Fruit fly (Drosophila melanogaster) whole organism, wandering third instar larva: ENCODE data around the gene CG43329.

Source experiments
- CG32264 ChIP-seq: fragments of 200-800 bp; sonication (Bioruptor generic); optimal IDR thresholded peaks from 2 replicates; lab custom pipeline; 2016; ENCODE audit warnings: missing biosample characterization, missing genetic modification characterization
- GATAd ChIP-seq: sonication (Bioruptor generic); optimal IDR thresholded peaks from 2 replicates; lab custom pipeline; 2016; ENCODE audit warnings: missing biosample characterization, missing genetic modification characterization
- rgr ChIP-seq: fragments of 200-800 bp; sonication (Bioruptor generic); optimal IDR thresholded peaks from 3 replicates; lab custom pipeline; 2016; ENCODE audit warnings: missing biosample characterization, mild to moderate bottlenecking, missing genetic modification characterization
- usp ChIP-seq: fragments of >200 bp; optimal IDR thresholded peaks from 2 replicates; lab custom pipeline; 2017; ENCODE audit warnings: missing biosample characterization, missing genetic modification characterization

dm6 chr3L:22460428-22460827 lies 44.6 kb downstream of the CG43329 start:
- no peak for TF ChIP-seq GATAd (GFP tag; lab: Kevin White, UChicago)
- TF ChIP-seq rgr (GFP tag; lab: Kevin White, UChicago) = no peak
- TF ChIP-seq CG32264 (GFP tag; lab: Kevin White, UChicago) = no peak
- TF ChIP-seq usp (GFP tag; lab: Kevin White, UChicago) = no peak
